Worm (Caenorhabditis elegans) whole organism, L1 larva: ENCODE data around the gene C08G5.6.

Source experiments
- ceh-82 ChIP-seq, 3 experiments: fragments of 150-350 bp in 1 of 3; sonication (generic microtip) in 2 of 3; optimal IDR thresholded peaks; 2 replicates each; lab custom pipeline; 2014 to 2017; ENCODE audit warnings: missing biosample characterization in 3 of 3, missing genetic modification characterization in 3 of 3
- dpl-1 ChIP-seq, 3 experiments: fragments of 150-350 bp in 2 of 3; sonication (generic microtip) in 1 of 3; optimal IDR thresholded peaks; 2 replicates each; lab custom pipeline; 2014 to 2017; ENCODE audit warnings: missing biosample characterization in 3 of 3, missing genetic modification characterization in 3 of 3, missing genetic modification reagents in 3 of 3
- elt-3 ChIP-seq, 6 experiments: fragments of 150-350 bp in 1 of 6; sonication (generic microtip); optimal IDR thresholded peaks; 2 replicates each; lab custom pipeline; 2017 to 2018; ENCODE audit warnings: missing biosample characterization in 6 of 6, missing genetic modification characterization in 6 of 6, inconsistent platforms in 1 of 6
- lin-15B ChIP-seq: fragments of 150-350 bp; sonication (generic microtip); optimal IDR thresholded peaks from 3 replicates; lab custom pipeline; 2014; ENCODE audit warnings: missing biosample characterization, missing genetic modification characterization
- nhr-19 ChIP-seq: fragments of 200-800 bp; sonication (Bioruptor generic); conservative IDR thresholded peaks from 2 replicates; pipeline ENCODE4 v1.3.6; 2022; ENCODE audit warnings: missing genetic modification characterization, missing compliant biosample characterization
- nhr-237 ChIP-seq: fragments of 150-350 bp; optimal IDR thresholded peaks from 2 replicates; lab custom pipeline; 2014; ENCODE audit warnings: missing biosample characterization, missing genetic modification characterization
- nhr-28 ChIP-seq: fragments of 150-350 bp; optimal IDR thresholded peaks from 2 replicates; lab custom pipeline; 2014; ENCODE audit warnings: missing biosample characterization, missing genetic modification characterization
- nhr-77 ChIP-seq: fragments of 150-350 bp; optimal IDR thresholded peaks from 2 replicates; lab custom pipeline; 2014; ENCODE audit warnings: missing biosample characterization, missing genetic modification characterization
- pqm-1 ChIP-seq: sonication (generic microtip); optimal IDR thresholded peaks from 3 replicates; lab custom pipeline; 2017; ENCODE audit warnings: missing biosample characterization, missing genetic modification characterization
- skn-1 ChIP-seq: fragments of 150-350 bp; optimal IDR thresholded peaks from 2 replicates; lab custom pipeline; 2014; ENCODE audit warnings: missing biosample characterization, missing genetic modification characterization
- tbx-2 ChIP-seq: sonication (generic microtip); optimal IDR thresholded peaks from 2 replicates; lab custom pipeline; 2016; ENCODE audit warnings: missing genetic modification characterization, missing compliant biosample characterization
- ztf-11 ChIP-seq, 2 experiments: sonication (generic microtip); optimal IDR thresholded peaks; 2 replicates each; lab custom pipeline; 2016 to 2017; ENCODE audit warnings: missing genetic modification characterization in 2 of 2, missing biosample characterization in 1 of 2, missing compliant biosample characterization in 1 of 2

- TF ChIP-seq elt-3 (tag; optimal IDR thresholded peaks at IDR 0.05; lab: Kevin White, UChicago) = no peak
- no peak for TF ChIP-seq pqm-1 (tag; lab: Kevin White, UChicago)
- no peak for TF ChIP-seq dpl-1 (GFP tag; optimal IDR thresholded peaks at IDR 0.05; lab: Kevin White, UChicago)
- no peak for TF ChIP-seq ztf-11 (tag; optimal IDR thresholded peaks at IDR 0.05; lab: Kevin White, UChicago)
- no peak for TF ChIP-seq skn-1
- TF ChIP-seq nhr-77 (tag; lab: Kevin White, UChicago) = no peak
- no peak for TF ChIP-seq nhr-19 (GFP tag; lab: Robert Waterston, UW)
- TF ChIP-seq nhr-28 (tag; lab: Kevin White, UChicago) = no peak
- no peak for TF ChIP-seq tbx-2 (tag; lab: Kevin White, UChicago)
- TF ChIP-seq nhr-237 (tag; lab: Kevin White, UChicago) = no peak
- no peak for TF ChIP-seq lin-15B
- no peak for TF ChIP-seq ceh-82 (tag; optimal IDR thresholded peaks at IDR 0.05; lab: Kevin White, UChicago)
Observed at ce11 chrII:753469-753868, 16.9 kb upstream of the C08G5.6 start.
